Worm (Caenorhabditis elegans): ENCODE results near the gene fbxa-118.

Gene fbxa-118

ce11 chrV:19737458-19737857 lies 39.7 kb downstream of the fbxa-118 start, which contains the start of gene W04E12.7:
Gene W04E12.7 (minus strand): TSS chrV:19737558.
- no peak for TF ChIP-seq ceh-30 (tag; optimal IDR thresholded peaks at IDR 0.05)
- TF ChIP-seq nhr-11 (tag; optimal IDR thresholded peaks at IDR 0.05), result no peak
- no peak for TF ChIP-seq madf-2 (tag; optimal IDR thresholded peaks at IDR 0.05)
- no peak for TF ChIP-seq unc-3 (GFP tag; conservative IDR thresholded peaks at IDR 0.05)
- no peak for TF ChIP-seq unc-3 (tag; optimal IDR thresholded peaks at IDR 0.05)
- no peak for TF ChIP-seq mec-3 (tag; optimal IDR thresholded peaks at IDR 0.05; ENCODE audit: borderline replicate concordance)
- no peak for TF ChIP-seq fkh-6 (tag; optimal IDR thresholded peaks at IDR 0.05)
- TF ChIP-seq lim-6 (tag; optimal IDR thresholded peaks at IDR 0.05), result no peak
- TF ChIP-seq sox-2 (GFP tag; IDR thresholded peaks at IDR 0.05), result no peak
- TF ChIP-seq pqm-1 (tag; optimal IDR thresholded peaks at IDR 0.05), result no peak
- TF ChIP-seq ama-1 (optimal IDR thresholded peaks at IDR 0.05), result no peak
- no peak for TF ChIP-seq pag-3 (tag; optimal IDR thresholded peaks at IDR 0.05; ENCODE audit: borderline replicate concordance)
- TF ChIP-seq pros-1 (tag; optimal IDR thresholded peaks at IDR 0.05), result no peak
- TF ChIP-seq unc-55 (GFP tag; optimal IDR thresholded peaks at IDR 0.05), result no peak
- TF ChIP-seq pha-4 (tag; optimal IDR thresholded peaks at IDR 0.05), result no peak

ce11 chrV:19733728-19734127 lies 43.4 kb downstream of the fbxa-118 start:
- TF ChIP-seq pag-3 (tag; optimal IDR thresholded peaks at IDR 0.05; ENCODE audit: borderline replicate concordance) (peak; percentile 40), ceh-45 (GFP tag; IDR thresholded peaks at IDR 0.05) (no peak)

- TF ChIP-seq pros-1 (tag; optimal IDR thresholded peaks at IDR 0.05), result no peak
- no peak for TF ChIP-seq tbx-2 (tag; optimal IDR thresholded peaks at IDR 0.05)
- no peak for TF ChIP-seq C08G9.2 (tag; optimal IDR thresholded peaks at IDR 0.05)
- TF ChIP-seq ceh-9 (tag; optimal IDR thresholded peaks at IDR 0.05), result no peak
- no peak for TF ChIP-seq pqm-1 (tag; optimal IDR thresholded peaks at IDR 0.05)
- no peak for TF ChIP-seq pat-9 (tag; optimal IDR thresholded peaks at IDR 0.05)
- no peak for TF ChIP-seq npax-4 (tag; optimal IDR thresholded peaks at IDR 0.05)
- TF ChIP-seq C38D4.7 (GFP tag; optimal IDR thresholded peaks at IDR 0.05), result no peak
- TF ChIP-seq ceh-22 (tag; optimal IDR thresholded peaks at IDR 0.05), result no peak
- no peak for TF ChIP-seq fkh-6 (tag; optimal IDR thresholded peaks at IDR 0.05)
- no peak for TF ChIP-seq mec-3 (tag; optimal IDR thresholded peaks at IDR 0.05; ENCODE audit: borderline replicate concordance)
- TF ChIP-seq K09A11.1 (tag; optimal IDR thresholded peaks at IDR 0.05; ENCODE audit: insufficient read depth), result no peak
- TF ChIP-seq nfya-1 (tag; optimal IDR thresholded peaks at IDR 0.05), result no peak
- no peak for TF ChIP-seq ceh-18 (tag; optimal IDR thresholded peaks at IDR 0.05)
- no peak for TF ChIP-seq ceh-45 (GFP tag; IDR thresholded peaks at IDR 0.05)
- no peak for TF ChIP-seq ceh-31 (tag; optimal IDR thresholded peaks at IDR 0.05)
- TF ChIP-seq unc-86 (tag; optimal IDR thresholded peaks at IDR 0.05), result no peak
Observed at ce11 chrV:19730280-19730679, 46.8 kb downstream of the fbxa-118 start, which contains the start of gene Y116F11A.1. Gene Y116F11A.1 (plus strand): TSS chrV:19730580.

- TF ChIP-seq dmd-4 (tag; optimal IDR thresholded peaks at IDR 0.05; ENCODE audit: borderline replicate concordance) (no peak), che-1 (tag; optimal IDR thresholded peaks at IDR 0.05) (no peak), sdc-2 (tag; optimal IDR thresholded peaks at IDR 0.05) (no peak), ceh-31 (tag; optimal IDR thresholded peaks at IDR 0.05) (no peak), nfya-1 (tag; optimal IDR thresholded peaks at IDR 0.05) (no peak), ceh-18 (tag; optimal IDR thresholded peaks at IDR 0.05) (no peak), ceh-19 (GFP tag; optimal IDR thresholded peaks at IDR 0.05) (no peak), pros-1 (tag; optimal IDR thresholded peaks at IDR 0.05) (no peak), ceh-2 (tag; optimal IDR thresholded peaks at IDR 0.05) (no peak), elt-2 (tag; optimal IDR thresholded peaks at IDR 0.05) (no peak), K09A11.1 (tag; optimal IDR thresholded peaks at IDR 0.05; ENCODE audit: insufficient read depth) (no peak), tbx-7 (tag; optimal IDR thresholded peaks at IDR 0.05) (no peak)
Observed at ce11 chrV:19728731-19729130, 48.4 kb downstream of the fbxa-118 start, which contains the start of gene Y116F11A.3. Gene Y116F11A.3 (plus strand): TSS chrV:19729031.

ce11 chrV:19727990-19728389 lies 49.1 kb downstream of the fbxa-118 start:
- TF ChIP-seq pqm-1 (tag; optimal IDR thresholded peaks at IDR 0.05), result no peak
